Fruit fly (Drosophila melanogaster) S2 (cell line): ENCODE results near the gene eIF1A.

ENCODE experiments used
- CG8478 ChIP-seq: fragments of >200 bp; optimal IDR thresholded peaks from 2 replicates; lab custom pipeline; 2018
- CTCF ChIP-seq, 2 experiments: fragments of >200 bp; optimal IDR thresholded peaks; 2 replicates each; lab custom pipeline; 2018

dm6 chr3R:18296737-18297136 is 22.3 kb downstream of the eIF1A start:
- TF ChIP-seq CG8478 (lab: Kevin White, UChicago) (no peak), CTCF (optimal IDR thresholded peaks at IDR 0.05; lab: Kevin White, UChicago) (no peak)
